Fruit fly (Drosophila melanogaster): ENCODE results near the gene del.

The del gene

dm6 chr2L:21196511-21196910 is 48.2 kb upstream of the del start (continued):
- TF ChIP-seq Hsf (GFP tag; optimal IDR thresholded peaks at IDR 0.05) (no peak), fd3F (GFP tag; optimal IDR thresholded peaks at IDR 0.05) (no peak), crol (GFP tag; IDR thresholded peaks at IDR 0.05) (no peak), cg (GFP tag; optimal IDR thresholded peaks at IDR 0.05) (no peak), CG8359 (GFP tag; optimal IDR thresholded peaks at IDR 0.05; ENCODE audit: borderline replicate concordance) (no peak), fu2 (GFP tag; optimal IDR thresholded peaks at IDR 0.05) (no peak), hkb (optimal IDR thresholded peaks at IDR 0.05) (no peak), hkb (GFP tag; IDR thresholded peaks at IDR 0.05) (no peak), ken (GFP tag; IDR thresholded peaks at IDR 0.05) (no peak), pho (GFP tag; optimal IDR thresholded peaks at IDR 0.05) (no peak), Pdp1 (GFP tag; optimal IDR thresholded peaks at IDR 0.05) (peak in 1 of 2 experiments; percentile 7), CG11398 (GFP tag; optimal IDR thresholded peaks at IDR 0.05) (no peak), CG2129 (GFP tag; IDR thresholded peaks at IDR 0.05; ENCODE audit: partially characterized antibody) (no peak), Bgb (GFP tag; IDR thresholded peaks at IDR 0.05; ENCODE audit: partially characterized antibody) (no peak), CG10147 (GFP tag; optimal IDR thresholded peaks at IDR 0.05) (no peak), lab (GFP tag; optimal IDR thresholded peaks at IDR 0.05) (peak; percentile 10), CG10431 (GFP tag; optimal IDR thresholded peaks at IDR 0.05) (no peak), maf-S (GFP tag; optimal IDR thresholded peaks at IDR 0.05) (no peak), CG14050 (GFP tag; IDR thresholded peaks at IDR 0.05) (no peak), HmgD (GFP tag; optimal IDR thresholded peaks at IDR 0.05) (no peak), Bdp1 (GFP tag; optimal IDR thresholded peaks at IDR 0.05) (no peak), jing (GFP tag; optimal IDR thresholded peaks at IDR 0.05) (no peak), CG12219 (GFP tag; optimal IDR thresholded peaks at IDR 0.05) (no peak), chinmo (GFP tag; IDR thresholded peaks at IDR 0.05; ENCODE audit: partially characterized antibody) (no peak), Dfd (GFP tag; optimal IDR thresholded peaks at IDR 0.05) (no peak), Nf-YA (GFP tag; IDR thresholded peaks at IDR 0.05) (no peak), wor (GFP tag; IDR thresholded peaks at IDR 0.05) (no peak), bsh (GFP tag; optimal IDR thresholded peaks at IDR 0.05) (no peak), CG10462 (GFP tag; optimal IDR thresholded peaks at IDR 0.05) (no peak), CG17568 (GFP tag; optimal IDR thresholded peaks at IDR 0.05) (no peak), Ptx1 (GFP tag; IDR thresholded peaks at IDR 0.05) (0 out of 2 replicates have a peak, but pooled peaks have one; percentile 15), pita (GFP tag; optimal IDR thresholded peaks at IDR 0.05) (no peak), BtbVII (GFP tag; optimal IDR thresholded peaks at IDR 0.05) (no peak), unc-4 (GFP tag; IDR thresholded peaks at IDR 0.05; ENCODE audit: partially characterized antibody) (no peak), CG10209 (GFP tag; optimal IDR thresholded peaks at IDR 0.05) (peak; percentile 46), CG10366 (GFP tag; IDR thresholded peaks at IDR 0.05) (no peak), CG17361 (GFP tag; IDR thresholded peaks at IDR 0.05) (0 out of 3 replicates have a peak, but pooled peaks have one; percentile 32), D19A (tag; optimal IDR thresholded peaks at IDR 0.05) (peak; percentile 9), D (optimal IDR thresholded peaks at IDR 0.05) (no peak), D (GFP tag; optimal IDR thresholded peaks at IDR 0.05) (no peak), Rx (GFP tag; IDR thresholded peaks at IDR 0.05) (no peak), CG2678 (tag; optimal IDR thresholded peaks at IDR 0.05) (peak; percentile 56), scrt (GFP tag; optimal IDR thresholded peaks at IDR 0.05) (no peak), Rfx (GFP tag; IDR thresholded peaks at IDR 0.05) (0 out of 2 replicates have a peak, but pooled peaks have one; percentile 14), abd-A (tag; optimal IDR thresholded peaks at IDR 0.05) (no peak), vnd (GFP tag; IDR thresholded peaks at IDR 0.05; ENCODE audit: partially characterized antibody) (no peak), CG1603 (tag; optimal IDR thresholded peaks at IDR 0.05) (peak; percentile 13), CG12659 (GFP tag; optimal IDR thresholded peaks at IDR 0.05) (no peak), slp2 (GFP tag; optimal IDR thresholded peaks at IDR 0.05) (no peak), ato (GFP tag; IDR thresholded peaks at IDR 0.05; ENCODE audit: partially characterized antibody) (no peak), knrl (GFP tag; IDR thresholded peaks at IDR 0.05; ENCODE audit: partially characterized antibody) (no peak)
